Fruit fly (Drosophila melanogaster) whole organism, embryonic: Measurements from ENCODE around the gene CG5050.

Experiments
- Aef1 ChIP-seq: fragments of 200-800 bp; sonication (Bioruptor generic); IDR thresholded peaks from 3 replicates; pipeline ENCODE4 v1.3.6; 2022; ENCODE audit warnings: missing biosample characterization, missing genetic modification characterization
- BtbVII ChIP-seq: fragments of 200-800 bp; sonication (Bioruptor generic); optimal IDR thresholded peaks from 3 replicates; lab custom pipeline; 2017; ENCODE audit warnings: missing biosample characterization, mild to moderate bottlenecking, missing genetic modification characterization
- CG11085 ChIP-seq: fragments of 200-800 bp; sonication (Bioruptor generic); IDR thresholded peaks from 2 replicates; pipeline ENCODE4 v1.3.6; 2022; ENCODE audit warnings: missing biosample characterization, missing genetic modification characterization
- CG13424 ChIP-seq: fragments of 200-800 bp; sonication (Bioruptor generic); optimal IDR thresholded peaks from 2 replicates; lab custom pipeline; 2019; ENCODE audit warnings: missing biosample characterization, mild to moderate bottlenecking, missing genetic modification characterization, moderate library complexity
- CG14710 ChIP-seq: fragments of 200-800 bp; sonication (Bioruptor generic); optimal IDR thresholded peaks from 3 replicates; lab custom pipeline; 2019; ENCODE audit warnings: missing biosample characterization, mild to moderate bottlenecking, missing genetic modification characterization, moderate library complexity
- CG15073 ChIP-seq: fragments of 200-800 bp; sonication (Bioruptor generic); optimal IDR thresholded peaks from 2 replicates; lab custom pipeline; 2016; ENCODE audit warnings: missing biosample characterization, missing genetic modification characterization
- CG30020 ChIP-seq: fragments of 200-800 bp; optimal IDR thresholded peaks from 2 replicates; lab custom pipeline; 2019; ENCODE audit warnings: missing biosample characterization, mild to moderate bottlenecking, missing genetic modification characterization, moderate library complexity
- CG34376 ChIP-seq: fragments of 200-800 bp; sonication (Bioruptor generic); optimal IDR thresholded peaks from 2 replicates; lab custom pipeline; 2018; ENCODE audit warnings: missing biosample characterization, mild to moderate bottlenecking, missing genetic modification characterization
- CG6813 ChIP-seq: fragments of 200-800 bp; sonication (Bioruptor generic); optimal IDR thresholded peaks from 2 replicates; lab custom pipeline; 2017; ENCODE audit warnings: missing biosample characterization, missing genetic modification characterization, mild to moderate bottlenecking, moderate library complexity, missing genetic modification reagents
- CG7372 ChIP-seq: fragments of 200-800 bp; sonication (Bioruptor generic); IDR thresholded peaks from 2 replicates; pipeline ENCODE4 v1.3.6; 2022; ENCODE audit warnings: missing biosample characterization, missing genetic modification characterization
- CG7786 ChIP-seq: fragments of 200-800 bp; sonication (Bioruptor generic); optimal IDR thresholded peaks from 2 replicates; lab custom pipeline; 2016; ENCODE audit warnings: missing biosample characterization, missing genetic modification characterization
- CG7987 ChIP-seq: fragments of 200-800 bp; sonication (Bioruptor generic); optimal IDR thresholded peaks from 2 replicates; lab custom pipeline; 2018; ENCODE audit warnings: missing biosample characterization, mild to moderate bottlenecking, missing genetic modification characterization, moderate library complexity
- CG9727 ChIP-seq: fragments of 200-800 bp; sonication (Bioruptor generic); optimal IDR thresholded peaks from 3 replicates; lab custom pipeline; 2017; ENCODE audit warnings: missing biosample characterization, mild to moderate bottlenecking, missing genetic modification characterization
- CG9817 ChIP-seq: fragments of 200-800 bp; sonication (Bioruptor generic); optimal IDR thresholded peaks from 2 replicates; lab custom pipeline; 2018; ENCODE audit warnings: missing biosample characterization, mild to moderate bottlenecking, missing genetic modification characterization, moderate library complexity
- CG9932 ChIP-seq: fragments of 200-800 bp; sonication (Bioruptor generic); IDR thresholded peaks from 2 replicates; pipeline ENCODE4 v1.3.6; 2022; ENCODE audit warnings: missing biosample characterization, missing genetic modification characterization
- CTCF ChIP-seq: fragments of 200-800 bp; sonication (Bioruptor generic); optimal IDR thresholded peaks from 2 replicates; lab custom pipeline; 2017; ENCODE audit warnings: missing biosample characterization, mild to moderate bottlenecking, missing genetic modification characterization, moderate library complexity
- Doc2 ChIP-seq: fragments of 200-800 bp; sonication (Bioruptor generic); IDR thresholded peaks from 2 replicates; pipeline ENCODE4 v1.3.6; 2022; ENCODE audit warnings: missing biosample characterization, missing genetic modification characterization
- Drgx ChIP-seq: fragments of 200-800 bp; sonication (Bioruptor generic); IDR thresholded peaks from 2 replicates; pipeline ENCODE4 v1.3.6; 2022; ENCODE audit warnings: missing biosample characterization, missing genetic modification characterization
- Gug ChIP-seq: fragments of 200-800 bp; sonication (Bioruptor generic); IDR thresholded peaks from 4 replicates; pipeline ENCODE4 v1.3.6; 2022; ENCODE audit warnings: missing biosample characterization, missing genetic modification characterization
- Hand ChIP-seq: fragments of 200-800 bp; sonication (Bioruptor generic); optimal IDR thresholded peaks from 2 replicates; lab custom pipeline; 2017; ENCODE audit warnings: mild to moderate bottlenecking, missing biosample characterization, missing genetic modification reagents, missing genetic modification characterization
- Hr39 ChIP-seq: fragments of >200 bp; optimal IDR thresholded peaks from 2 replicates; lab custom pipeline; 2017
- Nf-YA ChIP-seq: fragments of 200-800 bp; sonication (Bioruptor generic); IDR thresholded peaks from 2 replicates; pipeline ENCODE4 v1.3.6; 2022; ENCODE audit warnings: missing biosample characterization, missing genetic modification characterization
- Poxn ChIP-seq: fragments of 200-800 bp; sonication (Bioruptor generic); IDR thresholded peaks from 2 replicates; pipeline ENCODE4 v1.3.6; 2022; ENCODE audit warnings: missing biosample characterization, missing genetic modification characterization
- Ptx1 ChIP-seq: fragments of 200-800 bp; sonication (Bioruptor generic); IDR thresholded peaks from 2 replicates; pipeline ENCODE4 v1.3.6; 2022; ENCODE audit warnings: missing biosample characterization, missing genetic modification characterization
- Six4 ChIP-seq: fragments of 200-800 bp; sonication (Bioruptor generic); optimal IDR thresholded peaks from 2 replicates; lab custom pipeline; 2016; ENCODE audit warnings: missing biosample characterization, missing genetic modification characterization
- Sox100B ChIP-seq: fragments of 200-800 bp; sonication (Bioruptor generic); optimal IDR thresholded peaks from 3 replicates; lab custom pipeline; 2018; ENCODE audit warnings: missing biosample characterization, mild to moderate bottlenecking, missing genetic modification characterization
- Xbp1 ChIP-seq: fragments of 200-800 bp; sonication (Bioruptor generic); optimal IDR thresholded peaks from 3 replicates; lab custom pipeline; 2016; ENCODE audit warnings: missing biosample characterization, mild to moderate bottlenecking, missing genetic modification characterization
- btn ChIP-seq: fragments of 200-800 bp; sonication (Bioruptor generic); optimal IDR thresholded peaks from 2 replicates; lab custom pipeline; 2016; ENCODE audit warnings: missing biosample characterization, missing genetic modification characterization
- chif ChIP-seq, 2 experiments: fragments of 200-800 bp; sonication (Bioruptor generic); optimal IDR thresholded peaks; 3 replicates each; lab custom pipeline; 2016; ENCODE audit warnings: missing biosample characterization in 2 of 2, missing genetic modification characterization in 2 of 2
- da ChIP-seq: fragments of 200-800 bp; sonication (Bioruptor generic); optimal IDR thresholded peaks from 2 replicates; lab custom pipeline; 2016; ENCODE audit warnings: missing biosample characterization, missing genetic modification characterization
- fd96Cb ChIP-seq: fragments of 200-800 bp; sonication (Bioruptor generic); optimal IDR thresholded peaks from 2 replicates; lab custom pipeline; 2018; ENCODE audit warnings: missing biosample characterization, mild to moderate bottlenecking, missing genetic modification characterization, moderate library complexity
- gcm ChIP-seq: fragments of 200-800 bp; sonication (Bioruptor generic); optimal IDR thresholded peaks from 2 replicates; lab custom pipeline; 2019; ENCODE audit warnings: missing biosample characterization, mild to moderate bottlenecking, missing genetic modification characterization, moderate library complexity
- insv ChIP-seq, 2 experiments: fragments of 200-800 bp; sonication (Bioruptor generic); optimal IDR thresholded peaks; 3 replicates each; lab custom pipeline; 2016 to 2018; ENCODE audit warnings: missing biosample characterization in 2 of 2, missing genetic modification characterization in 2 of 2
- inv ChIP-seq: fragments of 200-800 bp; sonication (Bioruptor generic); IDR thresholded peaks from 2 replicates; pipeline ENCODE4 v1.3.6; 2022; ENCODE audit warnings: missing biosample characterization, missing genetic modification characterization; ENCODE audit not compliant: partially characterized antibody
- jumu ChIP-seq: fragments of 200-800 bp; sonication (Bioruptor generic); optimal IDR thresholded peaks from 3 replicates; lab custom pipeline; 2016; ENCODE audit warnings: missing biosample characterization, missing genetic modification characterization
- lola ChIP-seq, 3 experiments: fragments of >200 bp in 2 of 3; fragments of 200-800 bp in 1 of 3; sonication (Bioruptor generic) in 1 of 3; optimal IDR thresholded peaks; 2 replicates each; lab custom pipeline; 2017 to 2019; ENCODE audit warnings: missing biosample characterization in 3 of 3, missing genetic modification characterization in 3 of 3, mild to moderate bottlenecking in 1 of 3, moderate library complexity in 1 of 3
- nerfin-2 ChIP-seq: fragments of 200-800 bp; sonication (Bioruptor generic); IDR thresholded peaks from 2 replicates; pipeline ENCODE4 v1.3.6; 2022; ENCODE audit warnings: missing biosample characterization, missing genetic modification characterization; ENCODE audit not compliant: partially characterized antibody
- nmo ChIP-seq: fragments of 200-800 bp; sonication (Bioruptor generic); optimal IDR thresholded peaks from 2 replicates; lab custom pipeline; 2018; ENCODE audit warnings: missing biosample characterization, mild to moderate bottlenecking, missing genetic modification characterization, moderate library complexity
- oc ChIP-seq: fragments of 200-800 bp; sonication (Bioruptor generic); optimal IDR thresholded peaks from 2 replicates; lab custom pipeline; 2018; ENCODE audit warnings: missing biosample characterization, mild to moderate bottlenecking, missing genetic modification characterization, moderate library complexity
- p53 ChIP-seq: fragments of 200-800 bp; sonication (Bioruptor generic); optimal IDR thresholded peaks from 2 replicates; lab custom pipeline; 2016; ENCODE audit warnings: missing biosample characterization, missing genetic modification characterization
- pan ChIP-seq, 4 experiments: fragments of >200 bp in 3 of 4; fragments of 200-800 bp in 1 of 4; sonication (Bioruptor generic) in 1 of 4; optimal IDR thresholded peaks in 3 of 4; IDR thresholded peaks in 1 of 4; 2 replicates each; pipeline versions ENCODE4 v1.3.6 to Lab custom; 2017 to 2022; ENCODE audit warnings: missing biosample characterization in 2 of 4, missing genetic modification characterization in 2 of 4, mixed read lengths in 1 of 4
- pho ChIP-seq: fragments of 200-800 bp; sonication (Bioruptor generic); optimal IDR thresholded peaks from 2 replicates; lab custom pipeline; 2016; ENCODE audit warnings: missing biosample characterization, missing genetic modification characterization
- pnt ChIP-seq: fragments of 200-800 bp; sonication (Bioruptor generic); optimal IDR thresholded peaks from 3 replicates; lab custom pipeline; 2016; ENCODE audit warnings: missing biosample characterization, missing genetic modification characterization
- shn ChIP-seq: fragments of 200-800 bp; sonication (Bioruptor generic); optimal IDR thresholded peaks from 3 replicates; lab custom pipeline; 2016; ENCODE audit warnings: missing biosample characterization, missing genetic modification characterization
- slou ChIP-seq: fragments of 200-800 bp; sonication (Bioruptor generic); optimal IDR thresholded peaks from 3 replicates; lab custom pipeline; 2016; ENCODE audit warnings: missing biosample characterization, missing genetic modification characterization
- tna ChIP-seq: fragments of 200-800 bp; sonication (Bioruptor generic); IDR thresholded peaks from 2 replicates; pipeline ENCODE4 v1.3.6; 2022; ENCODE audit warnings: missing biosample characterization, missing genetic modification characterization; ENCODE audit not compliant: partially characterized antibody
- toy ChIP-seq: fragments of 200-800 bp; sonication (Bioruptor generic); IDR thresholded peaks from 2 replicates; pipeline ENCODE4 v1.3.6; 2022; ENCODE audit warnings: missing biosample characterization, missing genetic modification characterization
- tup ChIP-seq: fragments of 200-800 bp; sonication (Bioruptor generic); optimal IDR thresholded peaks from 2 replicates; lab custom pipeline; 2016; ENCODE audit warnings: missing biosample characterization, mild to moderate bottlenecking, missing genetic modification characterization, moderate library complexity
- wdn ChIP-seq: fragments of 200-800 bp; sonication (Bioruptor generic); IDR thresholded peaks from 2 replicates; pipeline ENCODE4 v1.3.6; 2022; ENCODE audit warnings: missing biosample characterization, missing genetic modification characterization
- zen2 ChIP-seq: fragments of 200-800 bp; sonication (Bioruptor generic); IDR thresholded peaks from 3 replicates; pipeline ENCODE4 v1.3.6; 2022; ENCODE audit warnings: missing biosample characterization, missing genetic modification characterization; ENCODE audit not compliant: partially characterized antibody
- zfh2 ChIP-seq: fragments of 200-800 bp; sonication (Bioruptor generic); optimal IDR thresholded peaks from 2 replicates; lab custom pipeline; 2016; ENCODE audit warnings: missing biosample characterization, missing genetic modification characterization

CG5050 gene

DNA sequence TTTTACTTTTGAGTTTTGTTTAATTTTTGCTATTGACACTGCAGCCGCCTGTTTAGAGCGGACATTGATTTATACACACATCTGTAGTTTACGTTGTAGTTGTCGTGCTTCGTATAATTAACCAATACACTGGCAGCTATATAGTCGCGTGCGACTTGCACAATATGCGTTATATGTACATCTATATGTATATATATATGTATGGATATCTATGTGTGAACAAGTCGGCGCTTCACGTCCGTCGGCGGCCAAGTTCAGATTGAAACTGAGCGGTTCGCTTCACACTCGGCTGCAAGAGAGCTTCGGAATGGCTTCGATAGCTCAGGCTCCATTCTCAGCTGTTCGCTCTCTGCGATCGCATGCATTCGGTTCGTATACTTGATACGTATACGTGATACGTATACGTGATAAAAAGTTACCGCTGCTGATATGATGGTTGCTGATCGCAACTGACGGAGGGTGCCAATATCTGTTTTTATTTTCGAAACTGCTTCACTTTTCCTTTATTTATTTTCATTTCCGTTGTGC is 24.7 kb upstream of the CG5050 start:
- TF ChIP-seq nerfin-2 (GFP tag; lab: Robert Waterston, UW) (no peak), nmo (no peak), pan (optimal IDR thresholded peaks at IDR 0.05; lab: Kevin White, UChicago) (no peak), pan (GFP tag; optimal IDR thresholded peaks at IDR 0.05 in 1 of 2, IDR thresholded peaks at IDR 0.05 in 1 of 2) (no peak), Ptx1 (GFP tag; lab: Robert Waterston, UW) (no peak), pnt (GFP tag; lab: Kevin White, UChicago) (no peak), Gug (no peak), Xbp1 (GFP tag; lab: Kevin White, UChicago) (no peak), p53 (GFP tag; lab: Kevin White, UChicago) (no peak), CG9727 (GFP tag; lab: Kevin White, UChicago) (no peak), CTCF (GFP tag; lab: Kevin White, UChicago) (no peak), btn (GFP tag; lab: Kevin White, UChicago) (no peak), tna (no peak), lola (GFP tag; optimal IDR thresholded peaks at IDR 0.05; lab: Kevin White, UChicago) (no peak), CG15073 (GFP tag; lab: Kevin White, UChicago) (no peak), CG34376 (no peak), CG9817 (no peak), inv (GFP tag; lab: Robert Waterston, UW) (no peak), da (GFP tag; lab: Kevin White, UChicago) (no peak), Aef1 (no peak; the same call in 2 of the 3 replicates), chif (GFP tag; optimal IDR thresholded peaks at IDR 0.05; lab: Kevin White, UChicago) (no peak), CG30020 (tag; lab: Kevin White, UChicago) (no peak), tup (GFP tag; lab: Kevin White, UChicago) (no peak), Drgx (GFP tag; lab: Robert Waterston, UW) (peak; percentile 49; the same call in 1 of the 2 replicates), Poxn (no peak), CG13424 (peak; percentile 3), zen2 (0 out of 3 replicates have a peak, but pooled peaks have one; percentile 45), jumu (no peak), Sox100B (no peak), slou (no peak), Doc2 (no peak), Hand (GFP tag; lab: Kevin White, UChicago) (no peak), Nf-YA (GFP tag; lab: Robert Waterston, UW) (no peak), wdn (GFP tag; lab: Robert Waterston, UW) (no peak), zfh2 (no peak), CG11085 (no peak), CG7786 (GFP tag; lab: Kevin White, UChicago) (no peak), Hr39 (lab: Kevin White, UChicago) (no peak), gcm (GFP tag; lab: Kevin White, UChicago) (no peak), oc (tag; lab: Kevin White, UChicago) (no peak), toy (GFP tag; lab: Robert Waterston, UW) (no peak), shn (GFP tag; lab: Kevin White, UChicago) (no peak), insv (GFP tag; optimal IDR thresholded peaks at IDR 0.05; lab: Kevin White, UChicago) (no peak), Six4 (GFP tag; lab: Kevin White, UChicago) (no peak), CG9932 (GFP tag; lab: Robert Waterston, UW) (no peak), CG7987 (GFP tag; lab: Kevin White, UChicago) (peak; percentile 19), fd96Cb (tag; lab: Kevin White, UChicago) (no peak), CG6813 (GFP tag; lab: Kevin White, UChicago) (no peak), BtbVII (GFP tag; lab: Kevin White, UChicago) (no peak), CG7372 (peak; percentile 90), CG14710 (tag; lab: Kevin White, UChicago) (no peak), pho (GFP tag; lab: Kevin White, UChicago) (no peak)
